Fruit fly (Drosophila melanogaster): Measurements from ENCODE around the gene Mocs2A.
"Not testable (repeated sequence)": the region's sequence is repeated elsewhere in the genome, so short reads cannot be mapped to it uniquely, and the experiment has no call there.

The Mocs2A gene

dm6 chr3R:25167407-25168191 lies 40.4 kb upstream of the Mocs2A start:
- no peak for TF ChIP-seq CG13204 (GFP tag; optimal IDR thresholded peaks at IDR 0.05)
- no peak for TF ChIP-seq EcR (GFP tag; optimal IDR thresholded peaks at IDR 0.05)
- TF ChIP-seq CG12605 (GFP tag; IDR thresholded peaks at IDR 0.05) = no peak
- TF ChIP-seq CG8159 (tag; optimal IDR thresholded peaks at IDR 0.05) = peak; percentile 5

DNA sequence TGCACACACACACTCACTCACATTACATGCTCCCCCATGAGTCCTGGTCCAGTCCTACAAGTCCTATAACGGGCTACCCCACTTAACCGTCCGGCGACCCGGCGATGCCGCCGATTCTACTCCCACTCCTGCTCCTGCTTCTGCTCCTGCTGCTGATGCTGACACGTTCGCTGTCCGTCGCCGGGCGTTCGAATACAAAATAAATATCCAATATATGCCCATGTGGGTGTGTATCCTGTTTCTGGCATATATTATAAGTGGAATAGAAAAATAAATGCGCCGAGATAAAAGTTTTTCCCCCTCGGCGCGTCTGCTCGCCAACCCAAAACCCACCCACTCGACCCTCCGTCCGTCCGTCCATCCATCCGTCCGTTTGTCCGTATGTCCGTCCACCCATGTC lies 39.6 kb upstream of the Mocs2A start:
- TF ChIP-seq CG34367 (tag; optimal IDR thresholded peaks at IDR 0.05) = no peak
- TF ChIP-seq Ets98B (GFP tag; IDR thresholded peaks at IDR 0.05) = no peak
- TF ChIP-seq CG17806 (tag; optimal IDR thresholded peaks at IDR 0.05) = no peak
- no peak for TF ChIP-seq Pif1B (GFP tag; optimal IDR thresholded peaks at IDR 0.05)

dm6 chr3R:25161520-25161919 lies 34.4 kb upstream of the Mocs2A start:
- TF ChIP-seq CG8159 (tag; optimal IDR thresholded peaks at IDR 0.05) (peak; percentile 18), gl (tag; optimal IDR thresholded peaks at IDR 0.05) (no peak), CG13204 (GFP tag; optimal IDR thresholded peaks at IDR 0.05) (no peak)

DNA sequence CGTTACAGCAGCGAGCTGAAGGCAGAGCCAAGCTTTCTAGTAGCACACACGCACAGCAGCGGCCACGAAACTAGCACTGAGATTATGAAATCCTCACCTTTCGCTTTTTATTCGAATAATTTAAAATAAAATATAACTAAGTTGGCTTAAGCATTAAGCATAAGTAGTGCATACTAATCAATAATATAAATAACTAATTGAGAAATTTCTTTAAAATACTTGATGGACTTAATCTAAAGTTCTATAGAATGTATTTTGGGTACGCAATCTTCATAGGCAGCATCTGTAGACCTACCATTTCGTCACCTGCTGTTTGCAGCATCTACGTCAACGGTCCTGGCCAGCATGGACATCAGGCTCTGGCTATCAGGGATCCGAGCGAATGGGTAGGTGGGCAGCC lies 25.2 kb upstream of the Mocs2A start:
- TF ChIP-seq CG15710 (tag; optimal IDR thresholded peaks at IDR 0.05) (peak; percentile 13), Ets98B (GFP tag; IDR thresholded peaks at IDR 0.05) (no peak), fd96Ca (GFP tag; IDR thresholded peaks at IDR 0.05) (no peak), CG8159 (tag; optimal IDR thresholded peaks at IDR 0.05) (peak; percentile 33)

- TF ChIP-seq CG13204 (GFP tag; optimal IDR thresholded peaks at IDR 0.05) (no peak), CG12605 (GFP tag; IDR thresholded peaks at IDR 0.05) (peak; percentile 76)
Measured at dm6 chr3R:25137565-25138367, 10.6 kb upstream of the Mocs2A start, which contains the start of gene danr. danr (plus strand) TSS chr3R:25138072.

- not testable (repeated sequence) for TF ChIP-seq CG17806 (tag; optimal IDR thresholded peaks at IDR 0.05); CG12605 (GFP tag; IDR thresholded peaks at IDR 0.05); CG15710 (tag; optimal IDR thresholded peaks at IDR 0.05)
Measured at dm6 chr3R:25131042-25131441, 3.9 kb upstream of the Mocs2A start, which contains the start of gene Bili. Bili (plus strand) TSS chr3R:25131306.

- no peak for TF ChIP-seq gl (tag; optimal IDR thresholded peaks at IDR 0.05)
- TF ChIP-seq Ets98B (GFP tag; IDR thresholded peaks at IDR 0.05) = no peak
- TF ChIP-seq CG9948 (tag; optimal IDR thresholded peaks at IDR 0.05) = no peak
- TF ChIP-seq D1 (tag; optimal IDR thresholded peaks at IDR 0.05) = no peak
- TF ChIP-seq EcR (GFP tag; optimal IDR thresholded peaks at IDR 0.05) = no peak
- no peak for TF ChIP-seq CG8301 (tag; optimal IDR thresholded peaks at IDR 0.05)
- TF ChIP-seq Pif1A (GFP tag; optimal IDR thresholded peaks at IDR 0.05) = no peak
- TF ChIP-seq rn (GFP tag; IDR thresholded peaks at IDR 0.05) = no peak
- no peak for TF ChIP-seq CG8159 (tag; optimal IDR thresholded peaks at IDR 0.05)
- no peak for TF ChIP-seq Snoo (tag; optimal IDR thresholded peaks at IDR 0.05)
- no peak for TF ChIP-seq CG32121 (GFP tag; IDR thresholded peaks at IDR 0.05)
- TF ChIP-seq CG34367 (tag; optimal IDR thresholded peaks at IDR 0.05) = no peak
- no peak for TF ChIP-seq CG4496 (GFP tag; IDR thresholded peaks at IDR 0.05)
- no peak for TF ChIP-seq CG14655 (GFP tag; optimal IDR thresholded peaks at IDR 0.05)
- no peak for TF ChIP-seq CG10348 (GFP tag; IDR thresholded peaks at IDR 0.05)
- TF ChIP-seq Pif1B (GFP tag; optimal IDR thresholded peaks at IDR 0.05) = no peak
- TF ChIP-seq CG12605 (GFP tag; IDR thresholded peaks at IDR 0.05) = no peak
Measured at dm6 chr3R:25126823-25127222, 336 bp downstream of the Mocs2A start.

DNA sequence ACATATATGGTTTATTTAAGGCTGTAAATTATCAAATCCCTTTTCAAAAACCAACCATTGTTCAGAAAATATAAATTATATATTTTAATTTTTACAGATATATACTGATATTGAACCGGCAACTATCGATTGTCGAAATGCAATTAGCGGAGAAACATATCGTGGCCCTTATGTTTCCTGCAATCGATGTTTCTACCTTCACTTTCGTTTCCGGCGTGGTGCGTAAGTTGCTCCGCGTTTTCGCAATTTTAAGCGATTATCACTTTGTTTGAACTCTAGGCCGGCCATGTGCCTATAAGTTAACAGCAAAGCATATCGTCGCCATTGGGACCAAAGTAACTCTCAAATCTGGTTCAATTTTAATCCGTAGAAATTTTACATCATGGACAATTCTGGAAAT lies 3.9 kb downstream of the Mocs2A start, which contains the start of gene vig2:
TSS of gene vig2 (plus strand) at position 112 of the 400 bp plus-strand sequence.
- peak; percentile 82; the same call in 2 of the 3 replicates for TF ChIP-seq CG4496 (GFP tag; IDR thresholded peaks at IDR 0.05)
- TF ChIP-seq CG34367 (tag; optimal IDR thresholded peaks at IDR 0.05) = peak; percentile 14
- TF ChIP-seq Snoo (tag; optimal IDR thresholded peaks at IDR 0.05) = peak; percentile 52
- TF ChIP-seq CG15710 (tag; optimal IDR thresholded peaks at IDR 0.05) = peak; percentile 15

Measured in whole organism, pupa.